Fruit fly (Drosophila melanogaster) whole organism, embryonic: ENCODE results near the gene MED28.

ENCODE experiments used
- CG10267 ChIP-seq: fragments of 200-800 bp; sonication (Bioruptor generic); optimal IDR thresholded peaks from 2 replicates; lab custom pipeline; 2018; ENCODE audit warnings: missing biosample characterization, mild to moderate bottlenecking, missing genetic modification characterization, moderate library complexity
- CG13123 ChIP-seq: fragments of 200-800 bp; sonication (Bioruptor generic); optimal IDR thresholded peaks from 2 replicates; lab custom pipeline; 2016; ENCODE audit warnings: missing biosample characterization, missing genetic modification characterization
- CG14441 ChIP-seq: fragments of 200-800 bp; sonication (Bioruptor generic); IDR thresholded peaks from 2 replicates; pipeline ENCODE4 v1.3.6; 2022; ENCODE audit warnings: missing biosample characterization, missing genetic modification characterization
- CG17802 ChIP-seq: fragments of 200-800 bp; sonication (Bioruptor generic); optimal IDR thresholded peaks from 2 replicates; lab custom pipeline; 2018; ENCODE audit warnings: missing biosample characterization, mild to moderate bottlenecking, missing genetic modification characterization, moderate library complexity
- CG17829 ChIP-seq: fragments of 200-800 bp; optimal IDR thresholded peaks from 2 replicates; lab custom pipeline; 2019; ENCODE audit warnings: missing biosample characterization, mild to moderate bottlenecking, missing genetic modification characterization, moderate library complexity
- CG2875 ChIP-seq: fragments of 200-800 bp; sonication (Bioruptor generic); optimal IDR thresholded peaks from 2 replicates; lab custom pipeline; 2017; ENCODE audit warnings: missing biosample characterization, mild to moderate bottlenecking, missing genetic modification characterization, missing genetic modification reagents
- CG30020 ChIP-seq: fragments of 200-800 bp; optimal IDR thresholded peaks from 2 replicates; lab custom pipeline; 2019; ENCODE audit warnings: missing biosample characterization, mild to moderate bottlenecking, missing genetic modification characterization, moderate library complexity
- CG4820 ChIP-seq: fragments of 200-800 bp; sonication (Bioruptor generic); optimal IDR thresholded peaks from 3 replicates; lab custom pipeline; 2016; ENCODE audit warnings: missing biosample characterization, missing genetic modification characterization
- CG4854 ChIP-seq: fragments of 200-800 bp; sonication (Bioruptor generic); optimal IDR thresholded peaks from 2 replicates; lab custom pipeline; 2016; ENCODE audit warnings: missing biosample characterization, missing genetic modification characterization, inconsistent platforms
- CG6254 ChIP-seq: fragments of 200-800 bp; sonication (Bioruptor generic); optimal IDR thresholded peaks from 3 replicates; lab custom pipeline; 2017; ENCODE audit warnings: mild to moderate bottlenecking, missing biosample characterization, missing genetic modification reagents, missing genetic modification characterization
- CG7372 ChIP-seq: fragments of 200-800 bp; sonication (Bioruptor generic); IDR thresholded peaks from 2 replicates; pipeline ENCODE4 v1.3.6; 2022; ENCODE audit warnings: missing biosample characterization, missing genetic modification characterization
- CG7963 ChIP-seq: fragments of 200-800 bp; sonication (Bioruptor generic); IDR thresholded peaks from 3 replicates; pipeline ENCODE4 v1.3.6; 2022; ENCODE audit warnings: missing biosample characterization, missing genetic modification characterization; ENCODE audit not compliant: partially characterized antibody
- CG8089 ChIP-seq: fragments of 200-800 bp; sonication (Bioruptor generic); optimal IDR thresholded peaks from 3 replicates; lab custom pipeline; 2016; ENCODE audit warnings: missing biosample characterization, missing genetic modification characterization
- Dll ChIP-seq: fragments of 200-800 bp; sonication (Bioruptor generic); IDR thresholded peaks from 4 replicates; pipeline ENCODE4 v1.3.6; 2022; ENCODE audit warnings: missing biosample characterization, missing genetic modification characterization; ENCODE audit not compliant: partially characterized antibody
- E2f1 ChIP-seq: fragments of 200-800 bp; sonication (Bioruptor generic); IDR thresholded peaks from 2 replicates; pipeline ENCODE4 v1.3.6; 2022; ENCODE audit warnings: missing biosample characterization, missing genetic modification characterization
- E2f2 ChIP-seq: fragments of 200-800 bp; sonication (Bioruptor generic); IDR thresholded peaks from 2 replicates; pipeline ENCODE4 v1.3.6; 2022; ENCODE audit warnings: missing biosample characterization, missing genetic modification characterization
- Elba2 ChIP-seq: fragments of 200-800 bp; sonication (Bioruptor generic); optimal IDR thresholded peaks from 3 replicates; lab custom pipeline; 2016; ENCODE audit warnings: missing biosample characterization, missing genetic modification characterization
- HLHmδ ChIP-seq: fragments of 200-800 bp; sonication (Bioruptor generic); optimal IDR thresholded peaks from 2 replicates; lab custom pipeline; 2018; ENCODE audit warnings: missing biosample characterization, mild to moderate bottlenecking, missing genetic modification characterization, moderate library complexity
- Hmx ChIP-seq: fragments of 200-800 bp; sonication (Bioruptor generic); optimal IDR thresholded peaks from 2 replicates; lab custom pipeline; 2016; ENCODE audit warnings: missing biosample characterization, missing genetic modification characterization
- Max ChIP-seq: fragments of 200-800 bp; sonication (Bioruptor generic); optimal IDR thresholded peaks from 2 replicates; lab custom pipeline; 2016; ENCODE audit warnings: missing biosample characterization, mild to moderate bottlenecking, missing genetic modification characterization
- Mes4 ChIP-seq: fragments of 200-800 bp; sonication (Bioruptor generic); optimal IDR thresholded peaks from 2 replicates; lab custom pipeline; 2016; ENCODE audit warnings: missing biosample characterization, missing genetic modification characterization
- Neu2 ChIP-seq: fragments of 200-800 bp; sonication (Bioruptor generic); optimal IDR thresholded peaks from 3 replicates; lab custom pipeline; 2016; ENCODE audit warnings: missing biosample characterization, missing genetic modification characterization, borderline replicate concordance
- Nf-YC ChIP-seq: fragments of 200-800 bp; optimal IDR thresholded peaks from 3 replicates; lab custom pipeline; 2019; ENCODE audit warnings: missing biosample characterization, mild to moderate bottlenecking, missing genetic modification characterization, moderate library complexity
- Poxn ChIP-seq: fragments of 200-800 bp; sonication (Bioruptor generic); IDR thresholded peaks from 2 replicates; pipeline ENCODE4 v1.3.6; 2022; ENCODE audit warnings: missing biosample characterization, missing genetic modification characterization
- Tbp ChIP-seq: fragments of >200 bp; optimal IDR thresholded peaks from 2 replicates; lab custom pipeline; 2018; ENCODE audit warnings: missing biosample characterization, missing genetic modification characterization
- ara ChIP-seq: fragments of 200-800 bp; sonication (Bioruptor generic); IDR thresholded peaks from 2 replicates; pipeline ENCODE4 v1.3.6; 2022; ENCODE audit warnings: missing biosample characterization, missing genetic modification characterization
- ase ChIP-seq: fragments of 200-800 bp; sonication (Bioruptor generic); IDR thresholded peaks from 3 replicates; pipeline ENCODE4 v1.3.6; 2022; ENCODE audit warnings: missing biosample characterization, missing genetic modification characterization
- bab2 ChIP-seq: fragments of 200-800 bp; sonication (Bioruptor generic); optimal IDR thresholded peaks from 2 replicates; lab custom pipeline; 2016; ENCODE audit warnings: missing biosample characterization, missing genetic modification characterization
- bbx ChIP-seq: fragments of 200-800 bp; sonication (Bioruptor generic); IDR thresholded peaks from 2 replicates; pipeline ENCODE4 v1.3.6; 2022; ENCODE audit warnings: missing biosample characterization, missing genetic modification characterization; ENCODE audit not compliant: partially characterized antibody
- bcd ChIP-seq: fragments of 200-800 bp; sonication (Bioruptor generic); optimal IDR thresholded peaks from 2 replicates; lab custom pipeline; 2017; ENCODE audit warnings: missing biosample characterization, mild to moderate bottlenecking, missing genetic modification characterization
- bsh ChIP-seq, 2 experiments: fragments of 200-800 bp; sonication (Bioruptor generic); optimal IDR thresholded peaks; 2 replicates each; lab custom pipeline; 2017 to 2018; ENCODE audit warnings: mild to moderate bottlenecking in 2 of 2, missing biosample characterization in 2 of 2, missing genetic modification characterization in 2 of 2, moderate library complexity in 1 of 2
- corto ChIP-seq: fragments of 200-800 bp; sonication (Bioruptor generic); optimal IDR thresholded peaks from 2 replicates; lab custom pipeline; 2016; ENCODE audit warnings: missing biosample characterization, mild to moderate bottlenecking, missing genetic modification characterization, moderate library complexity
- dan ChIP-seq: fragments of 200-800 bp; sonication (Bioruptor generic); IDR thresholded peaks from 2 replicates; pipeline ENCODE4 v1.3.6; 2022; ENCODE audit warnings: missing biosample characterization, missing genetic modification characterization
- dm ChIP-seq: fragments of 200-800 bp; sonication (Bioruptor generic); optimal IDR thresholded peaks from 3 replicates; lab custom pipeline; 2016; ENCODE audit warnings: missing biosample characterization, missing genetic modification characterization
- dmrt11E ChIP-seq: fragments of 200-800 bp; sonication (Bioruptor generic); optimal IDR thresholded peaks from 3 replicates; lab custom pipeline; 2018; ENCODE audit warnings: missing biosample characterization, mild to moderate bottlenecking, missing genetic modification characterization, moderate library complexity
- eve ChIP-seq, 2 experiments: fragments of >200 bp; optimal IDR thresholded peaks; 2 replicates each; lab custom pipeline; 2017; ENCODE audit warnings: missing biosample characterization in 2 of 2, missing genetic modification characterization in 2 of 2
- exex ChIP-seq: fragments of 200-800 bp; sonication (Bioruptor generic); optimal IDR thresholded peaks from 4 replicates; lab custom pipeline; 2018; ENCODE audit warnings: missing biosample characterization, mild to moderate bottlenecking, missing genetic modification characterization, moderate library complexity
- gsb ChIP-seq: fragments of 200-800 bp; sonication (Bioruptor generic); IDR thresholded peaks from 2 replicates; pipeline ENCODE4 v1.3.6; 2022; ENCODE audit warnings: missing biosample characterization, missing genetic modification characterization
- h ChIP-seq: fragments of >200 bp; optimal IDR thresholded peaks from 2 replicates; lab custom pipeline; 2017
- hb ChIP-seq: fragments of 200-800 bp; sonication (Bioruptor generic); IDR thresholded peaks from 3 replicates; pipeline ENCODE4 v1.3.6; 2022; ENCODE audit warnings: missing biosample characterization, missing genetic modification characterization; ENCODE audit not compliant: partially characterized antibody
- kah ChIP-seq: fragments of 200-800 bp; sonication (Bioruptor generic); optimal IDR thresholded peaks from 2 replicates; lab custom pipeline; 2018; ENCODE audit warnings: missing biosample characterization, mild to moderate bottlenecking, missing genetic modification characterization
- lmd ChIP-seq: fragments of 200-800 bp; sonication (Bioruptor generic); IDR thresholded peaks from 2 replicates; pipeline ENCODE4 v1.3.6; 2022; ENCODE audit warnings: missing biosample characterization, missing genetic modification characterization
- pan ChIP-seq, 4 experiments: fragments of >200 bp in 3 of 4; fragments of 200-800 bp in 1 of 4; sonication (Bioruptor generic) in 1 of 4; optimal IDR thresholded peaks in 3 of 4; IDR thresholded peaks in 1 of 4; 2 replicates each; pipeline versions ENCODE4 v1.3.6 to Lab custom; 2017 to 2022; ENCODE audit warnings: missing biosample characterization in 2 of 4, missing genetic modification characterization in 2 of 4, mixed read lengths in 1 of 4
- pros ChIP-seq: fragments of 200-800 bp; sonication (Bioruptor generic); optimal IDR thresholded peaks from 3 replicates; lab custom pipeline; 2019; ENCODE audit warnings: missing biosample characterization, mild to moderate bottlenecking, missing genetic modification characterization, moderate library complexity
- ro ChIP-seq: fragments of 200-800 bp; sonication (Bioruptor generic); IDR thresholded peaks from 2 replicates; pipeline ENCODE4 v1.3.6; 2022; ENCODE audit warnings: missing biosample characterization, missing genetic modification characterization
- sima ChIP-seq: fragments of 200-800 bp; sonication (Bioruptor generic); optimal IDR thresholded peaks from 2 replicates; lab custom pipeline; 2016; ENCODE audit warnings: missing biosample characterization, missing genetic modification characterization
- tap ChIP-seq: fragments of 200-800 bp; optimal IDR thresholded peaks from 3 replicates; lab custom pipeline; 2019; ENCODE audit warnings: missing biosample characterization, mild to moderate bottlenecking, missing genetic modification characterization, moderate library complexity
- unpg ChIP-seq: fragments of 200-800 bp; sonication (Bioruptor generic); optimal IDR thresholded peaks from 3 replicates; lab custom pipeline; 2018; ENCODE audit warnings: missing biosample characterization, mild to moderate bottlenecking, missing genetic modification characterization, moderate library complexity

The MED28 gene

DNA sequence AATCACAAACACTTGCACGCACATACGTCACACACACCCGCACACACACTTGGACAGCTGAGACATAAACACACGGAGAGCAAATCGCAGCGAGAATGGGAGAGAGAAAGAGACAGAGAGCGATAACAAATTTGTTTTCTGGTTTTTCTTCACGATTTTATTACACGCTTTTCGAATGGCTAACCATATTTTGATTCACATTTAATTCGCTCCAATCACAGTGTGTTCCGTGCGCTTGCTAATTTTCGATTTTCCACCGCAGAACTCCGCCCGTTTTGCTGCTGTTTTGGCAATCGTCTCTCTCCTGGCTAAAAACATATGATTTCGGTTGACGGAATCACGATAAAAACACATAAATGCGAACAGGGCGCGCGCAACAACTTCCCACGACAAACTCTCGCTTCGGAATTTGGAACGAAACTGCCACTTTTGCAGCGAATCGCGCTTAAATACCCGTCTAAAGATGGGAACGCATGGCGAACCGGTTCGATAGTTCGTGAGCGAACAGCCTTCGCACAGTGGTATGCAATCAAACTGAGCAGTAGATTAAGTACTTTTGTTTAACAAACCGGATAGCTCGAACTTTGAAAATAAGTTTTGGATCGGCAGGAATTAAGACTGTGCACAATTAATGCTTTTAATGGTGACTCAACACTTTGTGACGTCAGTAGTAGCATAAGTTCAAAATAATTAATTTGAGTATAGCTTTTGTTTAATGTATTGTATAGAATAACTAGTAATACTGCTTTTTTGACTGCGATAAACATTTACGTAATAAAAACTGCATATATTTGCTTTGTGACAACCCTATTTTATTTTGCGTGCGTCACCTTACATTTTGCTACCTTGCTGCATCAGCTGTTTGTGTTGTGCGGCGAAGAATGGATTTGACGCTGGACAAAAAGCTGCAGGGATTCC is 3.9 kb upstream of the MED28 start, which contains the start of the genes Fur1 and Vps33B (continued):
- TF ChIP-seq CG6254 (GFP tag; lab: Kevin White, UChicago) (peak; percentile 93), hb (peak; percentile 76; the same call in 2 of the 3 replicates), CG2875 (peak; percentile 93), Nf-YC (tag; lab: Kevin White, UChicago) (peak; percentile 90), dan (no peak; the same call in 1 of the 2 replicates), pros (GFP tag; lab: Kevin White, UChicago) (peak; percentile 18), kah (peak; percentile 84), Mes4 (GFP tag; lab: Kevin White, UChicago) (peak; percentile 97), Dll (GFP tag; lab: Robert Waterston, UW) (peak; percentile 85), ara (peak; percentile 91), eve (GFP tag; optimal IDR thresholded peaks at IDR 0.05; lab: Kevin White, UChicago) (peak in 1 of 2 experiments; percentile 99), pan (optimal IDR thresholded peaks at IDR 0.05; lab: Kevin White, UChicago) (no peak), pan (GFP tag; optimal IDR thresholded peaks at IDR 0.05 in 1 of 2, IDR thresholded peaks at IDR 0.05 in 1 of 2) (peak in 1 of 2 experiments; percentile 95), sima (GFP tag; lab: Kevin White, UChicago) (peak; percentile 85), E2f1 (GFP tag; lab: Robert Waterston, UW) (peak; percentile 95), CG17802 (tag; lab: Kevin White, UChicago) (peak; percentile 85), CG30020 (tag; lab: Kevin White, UChicago) (peak; percentile 88), CG8089 (GFP tag; lab: Kevin White, UChicago) (peak; percentile 98), Neu2 (GFP tag; lab: Kevin White, UChicago) (peak; percentile 94), CG10267 (peak; percentile 92), E2f2 (GFP tag; lab: Robert Waterston, UW) (peak; percentile 81), bab2 (GFP tag; lab: Kevin White, UChicago) (peak; percentile 98), Max (GFP tag; lab: Kevin White, UChicago) (peak; percentile 99), h (lab: Kevin White, UChicago) (no peak), CG13123 (GFP tag; lab: Kevin White, UChicago) (peak; percentile 94), unpg (GFP tag; lab: Kevin White, UChicago) (peak; percentile 96), dm (GFP tag; lab: Kevin White, UChicago) (peak; percentile 96), ase (peak; percentile 94), exex (tag; lab: Kevin White, UChicago) (peak; percentile 76), HLHmδ (GFP tag; lab: Kevin White, UChicago) (peak; percentile 69), CG7372 (GFP tag; lab: Robert Waterston, UW) (peak; percentile 93), Poxn (GFP tag; lab: Robert Waterston, UW) (peak; percentile 84), CG4854 (GFP tag; lab: Kevin White, UChicago) (peak; percentile 97), CG17829 (tag; lab: Kevin White, UChicago) (peak; percentile 98), ro (GFP tag; lab: Robert Waterston, UW) (peak; percentile 76), bsh (GFP tag; optimal IDR thresholded peaks at IDR 0.05; lab: Kevin White, UChicago) (peak; percentile 84 to 96), dmrt11E (tag; lab: Kevin White, UChicago) (peak; percentile 96), bbx (peak; percentile 90), Tbp (GFP tag; lab: Kevin White, UChicago) (no peak), Hmx (GFP tag; lab: Kevin White, UChicago) (peak; percentile 96), bcd (GFP tag; lab: Kevin White, UChicago) (peak; percentile 97), lmd (GFP tag; lab: Robert Waterston, UW) (peak; percentile 96), Elba2 (peak; percentile 92), gsb (GFP tag; lab: Robert Waterston, UW) (peak; percentile 90), CG4820 (GFP tag; lab: Kevin White, UChicago) (peak; percentile 97), corto (GFP tag; lab: Kevin White, UChicago) (peak; percentile 72), CG14441 (GFP tag; lab: Robert Waterston, UW) (peak; percentile 92), CG7963 (peak; percentile 74), tap (tag; lab: Kevin White, UChicago) (peak; percentile 94)
